Worm (Caenorhabditis elegans) whole organism, mixed stage, embryonic: ENCODE results near the gene ttr-42.

Experiments used
- blmp-1 ChIP-seq: fragments of 150-350 bp; optimal IDR thresholded peaks from 2 replicates; lab custom pipeline; 2014; ENCODE audit warnings: missing biosample characterization, missing genetic modification characterization
- nhr-237 ChIP-seq: fragments of 150-350 bp; optimal IDR thresholded peaks from 2 replicates; lab custom pipeline; 2014; ENCODE audit warnings: missing biosample characterization, missing genetic modification characterization
- nhr-76 ChIP-seq: sonication (generic microtip); optimal IDR thresholded peaks from 2 replicates; lab custom pipeline; 2017; ENCODE audit warnings: missing biosample characterization, missing genetic modification characterization
- pha-4 ChIP-seq: fragments of 150-350 bp; optimal IDR thresholded peaks from 2 replicates; lab custom pipeline; 2018; ENCODE audit warnings: missing biosample characterization, missing genetic modification reagents, missing genetic modification characterization

DNA sequence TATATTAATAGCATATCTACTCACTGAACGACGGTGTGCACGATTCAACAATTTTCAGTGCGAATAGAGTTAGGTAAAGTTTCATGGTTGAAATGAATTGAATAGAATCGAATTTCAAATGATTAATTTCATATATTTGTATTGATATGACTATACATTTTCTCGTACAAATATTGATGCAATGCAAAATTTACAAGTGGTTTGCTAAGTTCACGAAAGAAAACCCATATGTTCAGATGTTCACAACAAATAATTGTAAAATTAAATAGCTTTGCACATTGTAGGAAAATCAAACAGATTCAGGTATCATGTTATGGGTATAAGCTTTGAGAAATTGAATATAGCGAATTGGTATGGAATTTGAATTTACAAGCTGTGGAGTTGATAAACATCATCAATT, 8.1 kb downstream of the ttr-42 start, which contains the start of gene H01M10.2:
- TF ChIP-seq nhr-76 (tag; lab: Kevin White, UChicago) (no peak), pha-4 (tag; lab: Kevin White, UChicago) (no peak), nhr-237 (tag; lab: Kevin White, UChicago) (no peak), blmp-1 (no peak)
